Fruit fly (Drosophila melanogaster): ENCODE measurements around the gene tacc.

Gene tacc

dm6 chr3R:4775371-4775770 is 26.5 kb upstream of the tacc start (continued):
- TF ChIP-seq Hr39 (GFP tag; optimal IDR thresholded peaks at IDR 0.05) (no peak), svp (GFP tag) (no peak), CG10669 (GFP tag; optimal IDR thresholded peaks at IDR 0.05) (no peak), cyc (GFP tag; optimal IDR thresholded peaks at IDR 0.05) (peak; percentile 40), Lpt (GFP tag; optimal IDR thresholded peaks at IDR 0.05) (no peak), Sox15 (GFP tag; optimal IDR thresholded peaks at IDR 0.05) (no peak), lz (GFP tag; optimal IDR thresholded peaks at IDR 0.05) (peak; percentile 18), pdm3 (GFP tag; optimal IDR thresholded peaks at IDR 0.05) (no peak), CG8632 (GFP tag; optimal IDR thresholded peaks at IDR 0.05) (no peak), fd85E (GFP tag; optimal IDR thresholded peaks at IDR 0.05) (no peak), spab (GFP tag; optimal IDR thresholded peaks at IDR 0.05) (no peak), CG11294 (GFP tag; IDR thresholded peaks at IDR 0.05) (no peak), Gug (GFP tag; IDR thresholded peaks at IDR 0.05) (no peak), CG6163 (GFP tag; IDR thresholded peaks at IDR 0.05) (peak; percentile 43; the same call in 2 of the 3 replicates), CG7368 (GFP tag; optimal IDR thresholded peaks at IDR 0.05) (no peak), dac (GFP tag; optimal IDR thresholded peaks at IDR 0.05) (no peak)

- TF ChIP-seq acj6 (GFP tag; optimal IDR thresholded peaks at IDR 0.05) (no peak), pdm3 (GFP tag; optimal IDR thresholded peaks at IDR 0.05) (no peak), OdsH (GFP tag; optimal IDR thresholded peaks at IDR 0.05) (no peak)
Observed at dm6 chr3R:4774953-4775352, 26.1 kb upstream of the tacc start, which contains the start of gene CG44088. Gene CG44088, minus strand, starts transcription at chr3R:4775053.

dm6 chr3R:4773097-4773496 is 24.2 kb upstream of the tacc start, which contains the start of gene CG44098:
Gene CG44098, minus strand, starts transcription at chr3R:4773197.
- TF ChIP-seq acj6 (GFP tag; optimal IDR thresholded peaks at IDR 0.05) (no peak), Gug (GFP tag; IDR thresholded peaks at IDR 0.05) (no peak), topi (GFP tag; optimal IDR thresholded peaks at IDR 0.05) (no peak), CG11762 (GFP tag; optimal IDR thresholded peaks at IDR 0.05; ENCODE audit: insufficient read depth) (no peak), fkh (GFP tag; optimal IDR thresholded peaks at IDR 0.05) (peak; percentile 48)

- TF ChIP-seq CG3032 (tag; optimal IDR thresholded peaks at IDR 0.05) (no peak), pdm3 (GFP tag; optimal IDR thresholded peaks at IDR 0.05) (no peak), Blimp-1 (GFP tag; optimal IDR thresholded peaks at IDR 0.05) (no peak), CG6276 (GFP tag; optimal IDR thresholded peaks at IDR 0.05) (no peak), ss (GFP tag; optimal IDR thresholded peaks at IDR 0.05) (no peak), Eip78C (GFP tag) (peak; percentile 37), CG15336 (GFP tag; IDR thresholded peaks at IDR 0.05) (no peak)
Observed at dm6 chr3R:4771319-4771718, 22.5 kb upstream of the tacc start.

dm6 chr3R:4768711-4769239 is 19.9 kb upstream of the tacc start:
- TF ChIP-seq CG32006 (GFP tag; optimal IDR thresholded peaks at IDR 0.05) (peak; percentile 10), CG6808 (GFP tag; optimal IDR thresholded peaks at IDR 0.05) (peak; percentile 18), CG9139 (GFP tag; optimal IDR thresholded peaks at IDR 0.05) (peak; percentile 19), CG15336 (GFP tag; IDR thresholded peaks at IDR 0.05) (peak; percentile 16; the same call in 1 of the 2 replicates), dac (GFP tag; optimal IDR thresholded peaks at IDR 0.05) (peak; percentile 5), CG8119 (GFP tag; IDR thresholded peaks at IDR 0.05) (no peak), eg (GFP tag; IDR thresholded peaks at IDR 0.05) (peak; percentile 41; the same call in 1 of the 3 replicates), CG10631 (GFP tag; optimal IDR thresholded peaks at IDR 0.05) (no peak), fkh (GFP tag; optimal IDR thresholded peaks at IDR 0.05) (no peak), Eip78C (GFP tag) (peak; percentile 15), ss (GFP tag; optimal IDR thresholded peaks at IDR 0.05) (peak in 1 of 2 experiments; percentile 39), CG11762 (GFP tag; optimal IDR thresholded peaks at IDR 0.05; ENCODE audit: insufficient read depth) (no peak), Eip75B (GFP tag; optimal IDR thresholded peaks at IDR 0.05) (peak; percentile 35)

Measured in whole organism, prepupa.